Worm (Caenorhabditis elegans) whole organism, L4 larva: Measurements from ENCODE around the gene cnnm-5.

Source experiments
- D1046.2 ChIP-seq: fragments of 200-800 bp; sonication (Bioruptor generic); IDR thresholded peaks from 2 replicates; pipeline ENCODE4 v1.3.6; 2022; ENCODE audit warnings: missing genetic modification characterization, missing compliant biosample characterization
- F44E2.7 ChIP-seq: fragments of 200-800 bp; sonication (Bioruptor generic); IDR thresholded peaks from 2 replicates; pipeline ENCODE4 v2.1.2; 2022; ENCODE audit warnings: missing genetic modification characterization, missing compliant biosample characterization
- T20F7.1 ChIP-seq: fragments of 200-800 bp; sonication (Bioruptor generic); optimal IDR thresholded peaks from 2 replicates; lab custom pipeline; 2018; ENCODE audit warnings: mild to moderate bottlenecking, missing genetic modification characterization, missing compliant biosample characterization
- T26A8.4 ChIP-seq: fragments of 200-800 bp; sonication (Bioruptor generic); IDR thresholded peaks from 2 replicates; pipeline ENCODE4 v1.3.6; 2022; ENCODE audit warnings: missing genetic modification characterization, missing compliant biosample characterization
- Y48G9A.11 ChIP-seq: fragments of 200-800 bp; sonication (Bioruptor generic); IDR thresholded peaks from 2 replicates; pipeline ENCODE4 v1.3.6; 2022; ENCODE audit warnings: missing genetic modification reagents, missing genetic modification characterization, missing compliant biosample characterization
- Y75B8A.6 ChIP-seq: fragments of 200-800 bp; sonication (Bioruptor generic); IDR thresholded peaks from 2 replicates; pipeline ENCODE4 v1.3.6; 2022; ENCODE audit warnings: missing genetic modification reagents, missing genetic modification characterization, missing compliant biosample characterization
- ZK337.2 ChIP-seq: fragments of 200-800 bp; sonication (Bioruptor generic); IDR thresholded peaks from 2 replicates; pipeline ENCODE4 v1.3.6; 2022; ENCODE audit warnings: missing genetic modification reagents, missing genetic modification characterization, missing compliant biosample characterization
- aha-1 ChIP-seq: fragments of 150-350 bp; peaks from one replicate; lab custom pipeline; 2014; ENCODE audit warnings: missing biosample characterization, missing genetic modification characterization
- ceh-32 ChIP-seq: sonication (generic microtip); optimal IDR thresholded peaks from 2 replicates; lab custom pipeline; 2016; ENCODE audit warnings: mild to moderate bottlenecking, missing genetic modification characterization, missing compliant biosample characterization; ENCODE audit not compliant: poor library complexity
- ceh-82 ChIP-seq: sonication (generic microtip); optimal IDR thresholded peaks from 2 replicates; lab custom pipeline; 2017; ENCODE audit warnings: missing biosample characterization, missing genetic modification characterization
- cey-2 ChIP-seq: sonication (generic microtip); optimal IDR thresholded peaks from 3 replicates; lab custom pipeline; 2017; ENCODE audit warnings: missing genetic modification characterization, mild to moderate bottlenecking, missing compliant biosample characterization, antibody characterized with exemption, borderline replicate concordance; ENCODE audit not compliant: insufficient read depth
- daf-8 ChIP-seq: fragments of 200-800 bp; sonication (Bioruptor generic); IDR thresholded peaks from 2 replicates; pipeline ENCODE4 v1.3.6; 2022; ENCODE audit warnings: missing genetic modification characterization, missing compliant biosample characterization
- dmd-6 ChIP-seq: fragments of 200-800 bp; sonication (Bioruptor generic); IDR thresholded peaks from 2 replicates; pipeline ENCODE4 v1.3.6; 2022; ENCODE audit warnings: missing genetic modification reagents, missing genetic modification characterization, missing compliant biosample characterization
- dmd-8 ChIP-seq: fragments of 200-800 bp; sonication (Bioruptor generic); IDR thresholded peaks from 2 replicates; pipeline ENCODE4 v1.3.6; 2022; ENCODE audit warnings: missing genetic modification characterization, missing compliant biosample characterization
- duxl-1 ChIP-seq: sonication (generic microtip); optimal IDR thresholded peaks from 2 replicates; lab custom pipeline; 2016; ENCODE audit warnings: mild to moderate bottlenecking, missing genetic modification characterization, moderate library complexity, missing compliant biosample characterization; ENCODE audit not compliant: poor library complexity
- dve-1 ChIP-seq: sonication (generic microtip); optimal IDR thresholded peaks from 2 replicates; lab custom pipeline; 2017; ENCODE audit warnings: antibody characterized with exemption, mild to moderate bottlenecking, missing genetic modification characterization, missing compliant biosample characterization; ENCODE audit not compliant: insufficient read depth
- gei-8 ChIP-seq: fragments of 200-800 bp; sonication (Bioruptor generic); optimal IDR thresholded peaks from 2 replicates; lab custom pipeline; 2018; ENCODE audit warnings: mild to moderate bottlenecking, missing genetic modification characterization, missing compliant biosample characterization
- hif-1 ChIP-seq, 2 experiments: sonication (generic microtip); optimal IDR thresholded peaks; 2 replicates each; lab custom pipeline; 2016 to 2017; ENCODE audit warnings: missing compliant biosample characterization in 2 of 2, missing genetic modification characterization in 2 of 2, missing genetic modification reagents in 2 of 2, missing genotype in 2 of 2, mild to moderate bottlenecking in 1 of 2
- hlh-11 ChIP-seq: fragments of 200-800 bp; sonication (Bioruptor generic); optimal IDR thresholded peaks from 2 replicates; lab custom pipeline; 2018; ENCODE audit warnings: mild to moderate bottlenecking, missing genetic modification characterization, missing compliant biosample characterization
- hlh-30 ChIP-seq: sonication (generic microtip); optimal IDR thresholded peaks from 2 replicates; lab custom pipeline; 2017; ENCODE audit warnings: antibody characterized with exemption, mild to moderate bottlenecking, missing genetic modification characterization, missing compliant biosample characterization; ENCODE audit not compliant: insufficient read depth
- hmg-1.1 ChIP-seq: fragments of 200-800 bp; sonication (Bioruptor generic); IDR thresholded peaks from 2 replicates; pipeline ENCODE4 v1.3.6; 2022; ENCODE audit warnings: missing genetic modification reagents, missing genetic modification characterization, missing compliant biosample characterization
- lim-7 ChIP-seq: fragments of 200-800 bp; sonication (Bioruptor generic); IDR thresholded peaks from 2 replicates; pipeline ENCODE4 v1.3.6; 2022; ENCODE audit warnings: missing genetic modification characterization, missing compliant biosample characterization
- lin-13 ChIP-seq: fragments of 150-350 bp; optimal IDR thresholded peaks from 2 replicates; lab custom pipeline; 2014; ENCODE audit warnings: missing biosample characterization, missing genetic modification reagents, missing genetic modification characterization
- lin-15B ChIP-seq: fragments of 150-350 bp; sonication (generic microtip); optimal IDR thresholded peaks from 3 replicates; lab custom pipeline; 2014; ENCODE audit warnings: missing biosample characterization, missing genetic modification characterization
- lsy-2 ChIP-seq, 2 experiments: fragments of 150-350 bp in 1 of 2; sonication (generic microtip) in 1 of 2; optimal IDR thresholded peaks; 2 replicates each; lab custom pipeline; 2014 to 2017; ENCODE audit warnings: missing biosample characterization in 2 of 2, missing genetic modification characterization in 2 of 2
- madf-5 ChIP-seq, 2 experiments: fragments of 200-800 bp; sonication (Bioruptor generic); IDR thresholded peaks; 2 replicates each; pipeline ENCODE4 v1.3.6; 2022; ENCODE audit warnings: missing compliant biosample characterization in 2 of 2, missing genetic modification characterization in 2 of 2
- mdt-29 ChIP-seq: fragments of 200-800 bp; sonication (Bioruptor generic); IDR thresholded peaks from 2 replicates; pipeline ENCODE4 v1.3.6; 2022; ENCODE audit warnings: missing genetic modification reagents, missing genetic modification characterization, missing compliant biosample characterization
- mep-1 ChIP-seq: fragments of 150-350 bp; sonication (generic microtip); optimal IDR thresholded peaks from 3 replicates; lab custom pipeline; 2014; ENCODE audit warnings: missing biosample characterization, missing genetic modification characterization
- mxl-2 ChIP-seq: fragments of 200-800 bp; sonication (Bioruptor generic); conservative IDR thresholded peaks from 2 replicates; pipeline ENCODE4 v1.3.6; 2022; ENCODE audit warnings: missing genetic modification reagents, missing genetic modification characterization, missing compliant biosample characterization
- nhr-11 ChIP-seq: fragments of 150-350 bp; optimal IDR thresholded peaks from 2 replicates; lab custom pipeline; 2014; ENCODE audit warnings: missing biosample characterization, missing genetic modification characterization
- nhr-25 ChIP-seq: sonication (generic microtip); optimal IDR thresholded peaks from 2 replicates; lab custom pipeline; 2017; ENCODE audit warnings: missing genetic modification characterization, mild to moderate bottlenecking, missing compliant biosample characterization, antibody characterized with exemption, moderate library complexity, borderline replicate concordance; ENCODE audit not compliant: insufficient read depth
- nhr-48 ChIP-seq: sonication (generic microtip); optimal IDR thresholded peaks from 2 replicates; lab custom pipeline; 2016; ENCODE audit warnings: mild to moderate bottlenecking, missing genetic modification characterization, missing compliant biosample characterization
- pha-4 ChIP-seq, 2 experiments: fragments of 150-350 bp in 1 of 2; fragments of 200-800 bp in 1 of 2; sonication (Bioruptor generic) in 1 of 2; IDR thresholded peaks in 1 of 2; optimal IDR thresholded peaks in 1 of 2; 2 replicates each; pipeline versions ENCODE4 v1.3.6 to Lab custom; 2014 to 2022; ENCODE audit warnings: missing genetic modification characterization in 2 of 2, missing genetic modification reagents in 2 of 2, missing biosample characterization in 1 of 2, missing compliant biosample characterization in 1 of 2
- php-3 ChIP-seq: fragments of 200-800 bp; sonication (Bioruptor generic); IDR thresholded peaks from 2 replicates; pipeline ENCODE4 v1.3.6; 2022; ENCODE audit warnings: missing genetic modification reagents, missing genetic modification characterization, missing compliant biosample characterization
- rbr-2 ChIP-seq: sonication (generic microtip); optimal IDR thresholded peaks from 2 replicates; lab custom pipeline; 2016; ENCODE audit warnings: missing genotype, missing genetic modification characterization, missing compliant biosample characterization
- sdz-12 ChIP-seq: fragments of 200-800 bp; sonication (Bioruptor generic); optimal IDR thresholded peaks from 2 replicates; lab custom pipeline; 2018; ENCODE audit warnings: mild to moderate bottlenecking, missing genetic modification characterization, missing compliant biosample characterization
- snpc-4 ChIP-seq: fragments of 150-350 bp; optimal IDR thresholded peaks from 2 replicates; lab custom pipeline; 2014; ENCODE audit warnings: missing biosample characterization, missing genetic modification characterization
- spr-3 ChIP-seq: fragments of 200-800 bp; sonication (Bioruptor generic); optimal IDR thresholded peaks from 2 replicates; lab custom pipeline; 2018; ENCODE audit warnings: mild to moderate bottlenecking, missing genetic modification characterization, missing compliant biosample characterization
- tag-97 ChIP-seq: fragments of 200-800 bp; sonication (Bioruptor generic); IDR thresholded peaks from 2 replicates; pipeline ENCODE4 v1.3.6; 2022; ENCODE audit warnings: missing genetic modification characterization, missing compliant biosample characterization
- unc-62 ChIP-seq, 3 experiments: fragments of 150-350 bp in 1 of 3; sonication (generic microtip); optimal IDR thresholded peaks in 2 of 3; peaks in 1 of 3; 1 replicate in 1 of 3; 2 replicates in 2 of 3; lab custom pipeline; 2014 to 2017; ENCODE audit warnings: missing biosample characterization in 3 of 3, missing genetic modification characterization in 3 of 3, missing genetic modification reagents in 3 of 3, missing genotype in 1 of 3
- zag-1 ChIP-seq: fragments of 150-350 bp; optimal IDR thresholded peaks from 2 replicates; lab custom pipeline; 2014; ENCODE audit warnings: missing biosample characterization, missing genetic modification characterization
- zfp-2 ChIP-seq: sonication (generic microtip); optimal IDR thresholded peaks from 2 replicates; lab custom pipeline; 2016; ENCODE audit warnings: mild to moderate bottlenecking, missing genetic modification characterization, missing compliant biosample characterization
- zfp-3 ChIP-seq: fragments of 200-800 bp; sonication (Bioruptor generic); conservative IDR thresholded peaks from 2 replicates; pipeline ENCODE4 v1.3.6; 2022; ENCODE audit warnings: missing genetic modification reagents, missing genetic modification characterization, missing compliant biosample characterization
- ztf-7 ChIP-seq: fragments of 150-350 bp; optimal IDR thresholded peaks from 2 replicates; lab custom pipeline; 2014; ENCODE audit warnings: missing biosample characterization, missing genetic modification characterization

cnnm-5 gene

ce11 chrIII:3867378-3867904 is 38.4 kb upstream of the cnnm-5 start, which contains the start of gene rpl-3 (continued):
- TF ChIP-seq F44E2.7 (GFP tag; lab: Robert Waterston, UW) (peak; percentile 99), zfp-2 (tag; lab: Kevin White, UChicago) (peak; percentile 95), dmd-6 (GFP tag; lab: Robert Waterston, UW) (peak; percentile 100), unc-62 (GFP tag; optimal IDR thresholded peaks at IDR 0.05 in 1 of 2; lab: Kevin White, UChicago) (peak; percentile 71 to 100), unc-62 (tag; optimal IDR thresholded peaks at IDR 0.05; lab: Kevin White, UChicago) (peak; percentile 98), tag-97 (GFP tag; lab: Robert Waterston, UW) (peak; percentile 99), mep-1 (peak; percentile 100), T26A8.4 (peak; percentile 100), madf-5 (GFP tag; IDR thresholded peaks at IDR 0.05; lab: Robert Waterston, UW) (peak; percentile 100), cey-2 (peak; percentile 97), ceh-32 (tag; lab: Kevin White, UChicago) (peak; percentile 94), nhr-48 (tag; lab: Kevin White, UChicago) (peak; percentile 99), php-3 (peak; percentile 100), lim-7 (GFP tag; lab: Robert Waterston, UW) (peak; percentile 99), pha-4 (GFP tag; IDR thresholded peaks at IDR 0.05; lab: Robert Waterston, UW) (peak; percentile 99), pha-4 (tag; optimal IDR thresholded peaks at IDR 0.05; lab: Kevin White, UChicago) (peak; percentile 87), spr-3 (GFP tag; lab: Kevin White, UChicago) (peak; percentile 100), ceh-82 (peak; percentile 94), lin-13 (peak; percentile 100), rbr-2 (peak; percentile 100), snpc-4 (tag; lab: Kevin White, UChicago) (peak; percentile 70), dmd-8 (GFP tag; lab: Robert Waterston, UW) (peak; percentile 98), daf-8 (peak; percentile 94)
- TF ChIP-seq, all 104 proteins: peak for 101

ce11 chrIII:3863814-3864507 is 35.0 kb upstream of the cnnm-5 start, which contains the start of gene acs-19:
Gene acs-19 (plus strand): TSS chrIII:3864489.
- TF ChIP-seq zfp-3 (GFP tag; lab: Robert Waterston, UW) (0 out of 2 replicates have a peak, but pooled peaks have one; percentile 19), duxl-1 (tag; lab: Kevin White, UChicago) (no peak), aha-1 (peak; percentile 95), hmg-1.1 (GFP tag; lab: Robert Waterston, UW) (no peak), ztf-7 (tag; lab: Kevin White, UChicago) (no peak), sdz-12 (no peak), Y48G9A.11 (GFP tag; lab: Robert Waterston, UW) (0 out of 2 replicates have a peak, but pooled peaks have one; percentile 25), mep-1 (peak; percentile 29), nhr-25 (tag; lab: Kevin White, UChicago) (no peak), snpc-4 (tag; lab: Kevin White, UChicago) (no peak), lim-7 (GFP tag; lab: Robert Waterston, UW) (no peak), php-3 (no peak), mdt-29 (no peak), ceh-32 (tag; lab: Kevin White, UChicago) (no peak), madf-5 (GFP tag; IDR thresholded peaks at IDR 0.05; lab: Robert Waterston, UW) (no peak), dve-1 (peak; percentile 25), unc-62 (GFP tag; optimal IDR thresholded peaks at IDR 0.05 in 1 of 2; lab: Kevin White, UChicago) (no peak), unc-62 (tag; optimal IDR thresholded peaks at IDR 0.05; lab: Kevin White, UChicago) (no peak), hlh-30 (tag; lab: Kevin White, UChicago) (peak; percentile 1), D1046.2 (GFP tag; lab: Robert Waterston, UW) (no peak), hlh-11 (tag; lab: Kevin White, UChicago) (peak; percentile 17), gei-8 (GFP tag; lab: Kevin White, UChicago) (peak; percentile 7), hif-1 (tag; optimal IDR thresholded peaks at IDR 0.05; lab: Kevin White, UChicago) (peak in 1 of 2 experiments; percentile 30), T26A8.4 (no peak), zag-1 (no peak), Y75B8A.6 (GFP tag; lab: Robert Waterston, UW) (no peak), lsy-2 (tag; optimal IDR thresholded peaks at IDR 0.05; lab: Kevin White, UChicago) (peak in 1 of 2 experiments; percentile 34), rbr-2 (peak; percentile 9), mxl-2 (GFP tag; lab: Robert Waterston, UW) (no peak), ZK337.2 (GFP tag; lab: Robert Waterston, UW) (no peak), nhr-11 (no peak), T20F7.1 (GFP tag; lab: Kevin White, UChicago) (no peak), lin-15B (no peak)
